Worm (Caenorhabditis elegans): ENCODE results near the gene Y19D2B.1.

DNA sequence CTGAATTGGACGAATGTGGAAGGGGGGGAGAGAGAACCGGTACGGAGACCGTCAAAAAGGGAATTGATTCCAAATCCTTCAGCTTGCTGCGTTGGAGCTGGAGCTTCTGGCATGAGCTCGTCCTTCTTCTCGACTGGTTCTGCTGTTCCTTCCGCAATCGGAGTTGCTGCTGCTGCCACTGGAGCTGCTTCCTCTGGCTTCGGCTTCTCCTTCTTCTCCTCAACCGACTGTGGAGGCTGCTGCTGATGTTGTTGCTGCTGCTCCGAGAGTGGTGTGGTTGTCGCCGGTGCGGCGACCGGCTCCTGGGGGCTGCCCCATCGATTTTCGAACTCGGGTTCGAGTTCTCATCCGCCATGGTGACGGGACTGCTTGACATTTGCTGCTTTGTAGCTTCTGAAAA lies 12.0 kb upstream of the Y19D2B.1 start, which contains the start of gene R03D7.2:
- no peak for TF ChIP-seq tab-1 (GFP tag; IDR thresholded peaks at IDR 0.05)
- TF ChIP-seq T22C8.4 (GFP tag; IDR thresholded peaks at IDR 0.05) = no peak
- TF ChIP-seq ztf-29 (GFP tag; IDR thresholded peaks at IDR 0.05) = no peak
- TF ChIP-seq ztf-23 (GFP tag; IDR thresholded peaks at IDR 0.05) = no peak
- no peak for TF ChIP-seq flt-1 (GFP tag; IDR thresholded peaks at IDR 0.05)
- no peak for TF ChIP-seq med-1 (GFP tag; optimal IDR thresholded peaks at IDR 0.05; ENCODE audit: insufficient read depth)
- no peak for TF ChIP-seq klf-2 (GFP tag; conservative IDR thresholded peaks at IDR 0.05)
- TF ChIP-seq ref-1 (GFP tag; conservative IDR thresholded peaks at IDR 0.05) = no peak
- TF ChIP-seq cog-1 (tag; optimal IDR thresholded peaks at IDR 0.05) = no peak

Data from whole organism, midembryonic.